Worm (Caenorhabditis elegans): ENCODE data around the gene cts-1.

DNA sequence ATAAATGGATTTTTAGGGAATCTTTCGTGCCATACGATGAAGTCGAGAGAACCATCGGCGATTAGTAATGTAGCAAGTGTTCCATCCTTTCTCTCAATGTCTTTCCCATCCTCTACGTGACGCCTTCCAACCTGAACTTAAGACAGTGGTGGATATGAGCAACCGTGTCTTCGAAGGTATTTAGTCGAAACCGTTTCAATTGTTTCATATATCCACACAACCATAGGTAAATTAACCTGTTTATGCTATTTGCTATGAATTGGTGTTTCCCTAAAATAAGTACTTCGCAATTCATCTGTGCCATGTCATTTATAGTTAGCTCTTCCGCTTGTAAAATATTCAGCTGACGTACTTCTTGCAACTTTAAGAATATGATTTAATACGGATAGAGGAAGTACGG, 20.5 kb downstream of the cts-1 start:
- TF ChIP-seq him-1 (tag; optimal IDR thresholded peaks at IDR 0.05) (no peak), dao-5 (tag; optimal IDR thresholded peaks at IDR 0.05) (no peak)
